Fruit fly (Drosophila melanogaster): Measurements from ENCODE around the gene CG3164.
A peak's percentile ranks its signal among the peaks of the same experiment; 100 is the strongest.

The CG3164 gene

DNA sequence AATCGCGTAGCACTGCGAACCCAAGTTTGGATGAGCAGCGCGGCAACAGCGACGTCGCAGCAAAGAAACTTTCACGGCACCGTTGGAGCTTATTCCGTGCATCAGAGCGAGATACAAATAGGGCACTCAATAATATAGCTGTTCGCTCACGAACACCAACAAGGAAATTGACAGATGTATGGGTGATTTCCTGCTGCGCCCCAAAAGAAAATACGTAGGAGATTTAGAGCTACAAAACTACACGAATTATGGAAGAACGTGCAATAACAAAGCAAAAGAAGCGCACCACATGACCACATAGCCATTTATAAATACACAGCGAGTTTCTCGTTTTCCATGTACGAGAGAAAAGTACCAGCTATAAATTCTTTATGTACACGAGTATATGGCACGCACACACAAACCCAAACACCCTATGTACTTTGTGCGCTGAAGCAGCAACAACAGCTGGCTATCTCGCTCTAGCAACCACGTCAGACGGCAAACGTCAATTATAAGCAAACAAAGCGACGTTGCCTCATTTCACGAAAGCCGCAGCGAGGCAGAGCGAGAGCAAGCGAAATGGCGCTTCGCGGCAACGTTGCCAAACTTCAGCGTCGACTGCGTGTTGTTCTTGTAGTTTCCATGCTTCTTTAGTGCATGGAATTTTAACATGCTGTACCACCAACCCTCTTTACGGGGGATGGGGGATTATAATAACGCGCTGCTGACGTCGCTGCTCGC, 31.0 kb upstream of the CG3164 start (continued):
- TF ChIP-seq Hmx (GFP tag; optimal IDR thresholded peaks at IDR 0.05) (no peak), CG12659 (GFP tag; optimal IDR thresholded peaks at IDR 0.05) (peak; percentile 5), Spps (tag; optimal IDR thresholded peaks at IDR 0.05) (no peak), gem (tag; optimal IDR thresholded peaks at IDR 0.05) (no peak), NfI (GFP tag; optimal IDR thresholded peaks at IDR 0.05) (peak; percentile 6), bcd (GFP tag; optimal IDR thresholded peaks at IDR 0.05) (no peak), CG15514 (GFP tag; optimal IDR thresholded peaks at IDR 0.05) (peak; percentile 46), Dip3 (GFP tag; optimal IDR thresholded peaks at IDR 0.05) (no peak), Dip2 (GFP tag; IDR thresholded peaks at IDR 0.05) (no peak), Hr51 (GFP tag; optimal IDR thresholded peaks at IDR 0.05) (peak; percentile 36 to 71), cato (GFP tag; optimal IDR thresholded peaks at IDR 0.05; ENCODE audit: borderline replicate concordance) (no peak), fu2 (GFP tag; optimal IDR thresholded peaks at IDR 0.05) (no peak), CG14050 (GFP tag; IDR thresholded peaks at IDR 0.05) (no peak), CG14965 (GFP tag; optimal IDR thresholded peaks at IDR 0.05; ENCODE audit: borderline replicate concordance) (no peak), az2 (GFP tag; optimal IDR thresholded peaks at IDR 0.05) (no peak), zf30C (GFP tag; optimal IDR thresholded peaks at IDR 0.05) (peak; percentile 58), CG5180 (GFP tag; optimal IDR thresholded peaks at IDR 0.05) (peak; percentile 30), CG3838 (GFP tag; optimal IDR thresholded peaks at IDR 0.05) (no peak), Hr39 (optimal IDR thresholded peaks at IDR 0.05) (no peak), vfl (GFP tag; optimal IDR thresholded peaks at IDR 0.05) (no peak), CG32532 (GFP tag; IDR thresholded peaks at IDR 0.05) (no peak), ken (GFP tag; IDR thresholded peaks at IDR 0.05) (no peak), CG9609 (GFP tag; optimal IDR thresholded peaks at IDR 0.05) (no peak), CG12219 (GFP tag; optimal IDR thresholded peaks at IDR 0.05) (no peak), CG18262 (tag; optimal IDR thresholded peaks at IDR 0.05) (no peak), CG17912 (GFP tag; optimal IDR thresholded peaks at IDR 0.05) (peak; percentile 32), NFAT (GFP tag; IDR thresholded peaks at IDR 0.05) (no peak), CG9727 (GFP tag; optimal IDR thresholded peaks at IDR 0.05) (no peak), H2.0 (GFP tag; IDR thresholded peaks at IDR 0.05) (no peak), tin (GFP tag; optimal IDR thresholded peaks at IDR 0.05) (no peak), HmgD (GFP tag; optimal IDR thresholded peaks at IDR 0.05) (peak; percentile 9), pzg (GFP tag; optimal IDR thresholded peaks at IDR 0.05) (no peak), CG10274 (GFP tag; optimal IDR thresholded peaks at IDR 0.05) (peak; percentile 41), gfzf (GFP tag; optimal IDR thresholded peaks at IDR 0.05) (no peak), ham (GFP tag; IDR thresholded peaks at IDR 0.05) (no peak), grn (GFP tag; optimal IDR thresholded peaks at IDR 0.05) (no peak), CG9817 (tag; optimal IDR thresholded peaks at IDR 0.05) (no peak), CG30431 (GFP tag; optimal IDR thresholded peaks at IDR 0.05) (no peak), H15 (GFP tag; IDR thresholded peaks at IDR 0.05) (no peak), Mad (GFP tag; optimal IDR thresholded peaks at IDR 0.05) (no peak), Fer3 (tag; optimal IDR thresholded peaks at IDR 0.05) (no peak), CG13123 (GFP tag; optimal IDR thresholded peaks at IDR 0.05) (no peak), CG6254 (GFP tag; optimal IDR thresholded peaks at IDR 0.05) (peak; percentile 7), zfh2 (GFP tag; optimal IDR thresholded peaks at IDR 0.05) (no peak), CG4854 (GFP tag; optimal IDR thresholded peaks at IDR 0.05) (no peak), chm (GFP tag; IDR thresholded peaks at IDR 0.05) (no peak), CG12104 (GFP tag; optimal IDR thresholded peaks at IDR 0.05) (peak; percentile 44), inv (GFP tag; IDR thresholded peaks at IDR 0.05; ENCODE audit: partially characterized antibody) (no peak), Nf-YB (GFP tag; optimal IDR thresholded peaks at IDR 0.05) (peak; percentile 40), MESR4 (GFP tag; optimal IDR thresholded peaks at IDR 0.05) (no peak)

Measured in whole organism, embryonic.